Fruit fly (Drosophila melanogaster) whole organism, embryonic: ENCODE measurements around the gene unk.

Source experiments
- B-H1 ChIP-seq: fragments of 200-800 bp; sonication (Bioruptor generic); IDR thresholded peaks from 3 replicates; pipeline ENCODE4 v1.3.6; 2022; ENCODE audit warnings: missing biosample characterization, missing genetic modification characterization
- CG10366 ChIP-seq: fragments of 200-800 bp; sonication (Bioruptor generic); IDR thresholded peaks from 2 replicates; pipeline ENCODE4 v1.3.6; 2022; ENCODE audit warnings: missing biosample characterization, missing genetic modification characterization
- CG11093 ChIP-seq: fragments of 200-800 bp; sonication (Bioruptor generic); IDR thresholded peaks from 3 replicates; pipeline ENCODE4 v1.3.6; 2022; ENCODE audit warnings: missing biosample characterization, missing genetic modification characterization
- CG11560 ChIP-seq: fragments of 200-800 bp; sonication (Bioruptor generic); IDR thresholded peaks from 3 replicates; pipeline ENCODE4 v1.3.6; 2022; ENCODE audit warnings: missing biosample characterization, missing genetic modification characterization
- CG13123 ChIP-seq: fragments of 200-800 bp; sonication (Bioruptor generic); optimal IDR thresholded peaks from 2 replicates; lab custom pipeline; 2016; ENCODE audit warnings: missing biosample characterization, missing genetic modification characterization
- CG13775 ChIP-seq: fragments of 200-800 bp; sonication (Bioruptor generic); optimal IDR thresholded peaks from 3 replicates; lab custom pipeline; 2017; ENCODE audit warnings: missing biosample characterization, mild to moderate bottlenecking, missing genetic modification characterization
- CG14441 ChIP-seq: fragments of 200-800 bp; sonication (Bioruptor generic); IDR thresholded peaks from 2 replicates; pipeline ENCODE4 v1.3.6; 2022; ENCODE audit warnings: missing biosample characterization, missing genetic modification characterization
- CG1529 ChIP-seq: fragments of 200-800 bp; sonication (Bioruptor generic); optimal IDR thresholded peaks from 3 replicates; lab custom pipeline; 2018; ENCODE audit warnings: missing biosample characterization, missing genetic modification characterization
- CG15514 ChIP-seq: fragments of 200-800 bp; sonication (Bioruptor generic); optimal IDR thresholded peaks from 3 replicates; lab custom pipeline; 2017; ENCODE audit warnings: missing biosample characterization, missing genetic modification characterization, mild to moderate bottlenecking, moderate library complexity, missing genetic modification reagents
- CG15601 ChIP-seq: fragments of 200-800 bp; sonication (Bioruptor generic); optimal IDR thresholded peaks from 3 replicates; lab custom pipeline; 2019; ENCODE audit warnings: missing biosample characterization, mild to moderate bottlenecking, missing genetic modification characterization, moderate library complexity
- CG16815 ChIP-seq: fragments of 200-800 bp; sonication (Bioruptor generic); optimal IDR thresholded peaks from 3 replicates; lab custom pipeline; 2017; ENCODE audit warnings: missing biosample characterization, mild to moderate bottlenecking, missing genetic modification characterization
- CG2120 ChIP-seq: fragments of 200-800 bp; sonication (Bioruptor generic); optimal IDR thresholded peaks from 3 replicates; lab custom pipeline; 2016; ENCODE audit warnings: missing biosample characterization, missing genetic modification characterization
- CG3065 ChIP-seq: fragments of 200-800 bp; sonication (Bioruptor generic); optimal IDR thresholded peaks from 2 replicates; lab custom pipeline; 2016; ENCODE audit warnings: missing biosample characterization, missing genetic modification characterization
- CG31224 ChIP-seq: fragments of 200-800 bp; sonication (Bioruptor generic); IDR thresholded peaks from 2 replicates; pipeline ENCODE4 v1.3.6; 2022; ENCODE audit warnings: missing biosample characterization, missing genetic modification characterization
- CG33557 ChIP-seq: fragments of 200-800 bp; sonication (Bioruptor generic); optimal IDR thresholded peaks from 2 replicates; lab custom pipeline; 2019; ENCODE audit warnings: missing biosample characterization, mild to moderate bottlenecking, missing genetic modification characterization, moderate library complexity
- CG7271 ChIP-seq: fragments of 200-800 bp; sonication (Bioruptor generic); optimal IDR thresholded peaks from 2 replicates; lab custom pipeline; 2018; ENCODE audit warnings: missing biosample characterization, mild to moderate bottlenecking, missing genetic modification characterization, moderate library complexity
- CG7963 ChIP-seq: fragments of 200-800 bp; sonication (Bioruptor generic); IDR thresholded peaks from 3 replicates; pipeline ENCODE4 v1.3.6; 2022; ENCODE audit warnings: missing biosample characterization, missing genetic modification characterization; ENCODE audit not compliant: partially characterized antibody
- CG8290 ChIP-seq, 3 experiments: fragments of 200-800 bp; sonication (Bioruptor generic); optimal IDR thresholded peaks; 2 replicates each; lab custom pipeline; 2016 to 2019; ENCODE audit warnings: missing biosample characterization in 3 of 3, missing genetic modification characterization in 3 of 3, mild to moderate bottlenecking in 2 of 3, moderate library complexity in 1 of 3
- CG9215 ChIP-seq: fragments of 200-800 bp; sonication (Bioruptor generic); IDR thresholded peaks from 2 replicates; pipeline ENCODE4 v1.3.6; 2022; ENCODE audit warnings: missing biosample characterization, missing genetic modification characterization
- CG9609 ChIP-seq: fragments of 200-800 bp; sonication (Bioruptor generic); optimal IDR thresholded peaks from 3 replicates; lab custom pipeline; 2016; ENCODE audit warnings: missing biosample characterization, missing genetic modification characterization
- CG9876 ChIP-seq: fragments of 200-800 bp; sonication (Bioruptor generic); optimal IDR thresholded peaks from 2 replicates; lab custom pipeline; 2016; ENCODE audit warnings: missing biosample characterization, missing genetic modification characterization
- D19B ChIP-seq: fragments of 200-800 bp; sonication (Bioruptor generic); optimal IDR thresholded peaks from 2 replicates; lab custom pipeline; 2017; ENCODE audit warnings: missing biosample characterization, mild to moderate bottlenecking, missing genetic modification characterization
- Drgx ChIP-seq: fragments of 200-800 bp; sonication (Bioruptor generic); IDR thresholded peaks from 2 replicates; pipeline ENCODE4 v1.3.6; 2022; ENCODE audit warnings: missing biosample characterization, missing genetic modification characterization
- E2f2 ChIP-seq: fragments of 200-800 bp; sonication (Bioruptor generic); IDR thresholded peaks from 2 replicates; pipeline ENCODE4 v1.3.6; 2022; ENCODE audit warnings: missing biosample characterization, missing genetic modification characterization
- GATAe ChIP-seq: fragments of 200-800 bp; sonication (Bioruptor generic); conservative IDR thresholded peaks from 2 replicates; pipeline ENCODE4 v1.3.6; 2022; ENCODE audit warnings: missing biosample characterization, missing genetic modification characterization
- Hr3 ChIP-seq: fragments of 200-800 bp; sonication (Bioruptor generic); optimal IDR thresholded peaks from 3 replicates; lab custom pipeline; 2016; ENCODE audit warnings: missing biosample characterization, missing genetic modification characterization
- MTF-1 ChIP-seq: fragments of 200-800 bp; sonication (Bioruptor generic); optimal IDR thresholded peaks from 2 replicates; lab custom pipeline; 2018; ENCODE audit warnings: missing biosample characterization, mild to moderate bottlenecking, missing genetic modification characterization, borderline replicate concordance
- Mes4 ChIP-seq: fragments of 200-800 bp; sonication (Bioruptor generic); optimal IDR thresholded peaks from 2 replicates; lab custom pipeline; 2016; ENCODE audit warnings: missing biosample characterization, missing genetic modification characterization
- NFAT ChIP-seq: fragments of 200-800 bp; sonication (Bioruptor generic); IDR thresholded peaks from 2 replicates; pipeline ENCODE4 v1.3.6; 2022; ENCODE audit warnings: missing biosample characterization, missing genetic modification characterization
- Optix ChIP-seq: fragments of 200-800 bp; sonication (Bioruptor generic); IDR thresholded peaks from 3 replicates; pipeline ENCODE4 v1.3.6; 2022; ENCODE audit warnings: missing biosample characterization, missing genetic modification characterization
- Spps ChIP-seq: fragments of 200-800 bp; sonication (Bioruptor generic); optimal IDR thresholded peaks from 2 replicates; lab custom pipeline; 2018; ENCODE audit warnings: missing biosample characterization, mild to moderate bottlenecking, missing genetic modification characterization
- Xrp1 ChIP-seq: fragments of 200-800 bp; sonication (Bioruptor generic); IDR thresholded peaks from 2 replicates; pipeline ENCODE4 v1.3.6; 2022; ENCODE audit warnings: missing biosample characterization, missing genetic modification characterization
- ac ChIP-seq: fragments of 200-800 bp; sonication (Bioruptor generic); optimal IDR thresholded peaks from 3 replicates; lab custom pipeline; 2017; ENCODE audit warnings: missing biosample characterization, mild to moderate bottlenecking, missing genetic modification characterization
- crp ChIP-seq, 2 experiments: fragments of 200-800 bp; sonication (Bioruptor generic); optimal IDR thresholded peaks; 2 replicates in 1 of 2; 3 replicates in 1 of 2; lab custom pipeline; 2017; ENCODE audit warnings: missing biosample characterization in 2 of 2, missing genetic modification characterization in 2 of 2, mild to moderate bottlenecking in 1 of 2, moderate library complexity in 1 of 2
- dan ChIP-seq: fragments of 200-800 bp; sonication (Bioruptor generic); IDR thresholded peaks from 2 replicates; pipeline ENCODE4 v1.3.6; 2022; ENCODE audit warnings: missing biosample characterization, missing genetic modification characterization
- fd102C ChIP-seq: fragments of 200-800 bp; sonication (Bioruptor generic); optimal IDR thresholded peaks from 2 replicates; lab custom pipeline; 2018; ENCODE audit warnings: missing biosample characterization, mild to moderate bottlenecking, missing genetic modification characterization, moderate library complexity
- hb ChIP-seq: fragments of 200-800 bp; sonication (Bioruptor generic); IDR thresholded peaks from 3 replicates; pipeline ENCODE4 v1.3.6; 2022; ENCODE audit warnings: missing biosample characterization, missing genetic modification characterization; ENCODE audit not compliant: partially characterized antibody
- inv ChIP-seq: fragments of 200-800 bp; sonication (Bioruptor generic); IDR thresholded peaks from 2 replicates; pipeline ENCODE4 v1.3.6; 2022; ENCODE audit warnings: missing biosample characterization, missing genetic modification characterization; ENCODE audit not compliant: partially characterized antibody
- lola ChIP-seq, 3 experiments: fragments of >200 bp in 2 of 3; fragments of 200-800 bp in 1 of 3; sonication (Bioruptor generic) in 1 of 3; optimal IDR thresholded peaks; 2 replicates each; lab custom pipeline; 2017 to 2019; ENCODE audit warnings: missing biosample characterization in 3 of 3, missing genetic modification characterization in 3 of 3, mild to moderate bottlenecking in 1 of 3, moderate library complexity in 1 of 3
- nmo ChIP-seq: fragments of 200-800 bp; sonication (Bioruptor generic); optimal IDR thresholded peaks from 2 replicates; lab custom pipeline; 2018; ENCODE audit warnings: missing biosample characterization, mild to moderate bottlenecking, missing genetic modification characterization, moderate library complexity
- pnt ChIP-seq: fragments of 200-800 bp; sonication (Bioruptor generic); optimal IDR thresholded peaks from 3 replicates; lab custom pipeline; 2016; ENCODE audit warnings: missing biosample characterization, missing genetic modification characterization
- sc ChIP-seq, 3 experiments: fragments of >200 bp in 2 of 3; fragments of 200-800 bp in 1 of 3; sonication (Bioruptor generic) in 1 of 3; optimal IDR thresholded peaks; 2 replicates in 2 of 3; 3 replicates in 1 of 3; lab custom pipeline; 2017; ENCODE audit warnings: mild to moderate bottlenecking in 1 of 3, missing biosample characterization in 1 of 3, missing genetic modification characterization in 1 of 3, missing genetic modification reagents in 1 of 3
- schlank ChIP-seq: fragments of 200-800 bp; sonication (Bioruptor generic); optimal IDR thresholded peaks from 2 replicates; lab custom pipeline; 2018; ENCODE audit warnings: missing biosample characterization, mild to moderate bottlenecking, missing genetic modification characterization
- slbo ChIP-seq: fragments of 200-800 bp; sonication (Bioruptor generic); IDR thresholded peaks from 2 replicates; pipeline ENCODE4 v1.3.6; 2022; ENCODE audit warnings: missing biosample characterization, missing genetic modification characterization
- slou ChIP-seq: fragments of 200-800 bp; sonication (Bioruptor generic); optimal IDR thresholded peaks from 3 replicates; lab custom pipeline; 2016; ENCODE audit warnings: missing biosample characterization, missing genetic modification characterization
- tin ChIP-seq: fragments of 200-800 bp; sonication (Bioruptor generic); optimal IDR thresholded peaks from 3 replicates; lab custom pipeline; 2016; ENCODE audit warnings: missing biosample characterization, missing genetic modification characterization
- wor ChIP-seq: fragments of 200-800 bp; sonication (Bioruptor generic); IDR thresholded peaks from 2 replicates; pipeline ENCODE4 v1.3.6; 2022; ENCODE audit warnings: missing biosample characterization, missing genetic modification characterization
- z ChIP-seq: fragments of 200-800 bp; sonication (Bioruptor generic); IDR thresholded peaks from 3 replicates; pipeline ENCODE4 v1.3.6; 2022; ENCODE audit warnings: missing biosample characterization, missing genetic modification characterization
- zen ChIP-seq: fragments of 200-800 bp; sonication (Bioruptor generic); optimal IDR thresholded peaks from 3 replicates; lab custom pipeline; 2018; ENCODE audit warnings: missing biosample characterization, mild to moderate bottlenecking, missing genetic modification characterization, moderate library complexity
- zf30C ChIP-seq: fragments of 200-800 bp; sonication (Bioruptor generic); optimal IDR thresholded peaks from 3 replicates; lab custom pipeline; 2018; ENCODE audit warnings: missing biosample characterization, mild to moderate bottlenecking, missing genetic modification characterization

Gene unk

dm6 chr3R:23149021-23149571, 8.6 kb downstream of the unk start (continued):
- TF ChIP-seq B-H1 (GFP tag; lab: Robert Waterston, UW) (no peak), CG9609 (GFP tag; lab: Kevin White, UChicago) (no peak), MTF-1 (GFP tag; lab: Kevin White, UChicago) (no peak), Xrp1 (GFP tag; lab: Robert Waterston, UW) (peak; percentile 82), D19B (GFP tag; lab: Kevin White, UChicago) (no peak), CG33557 (GFP tag; lab: Kevin White, UChicago) (peak; percentile 62), crp (GFP tag; optimal IDR thresholded peaks at IDR 0.05; lab: Kevin White, UChicago) (no peak), Hr3 (GFP tag; lab: Kevin White, UChicago) (no peak), CG7271 (tag; lab: Kevin White, UChicago) (no peak), CG1529 (no peak), Optix (GFP tag; lab: Robert Waterston, UW) (no peak), fd102C (no peak), dan (no peak), nmo (GFP tag; lab: Kevin White, UChicago) (peak; percentile 44), CG2120 (GFP tag; lab: Kevin White, UChicago) (no peak), CG14441 (no peak), schlank (tag; lab: Kevin White, UChicago) (no peak), zf30C (GFP tag; lab: Kevin White, UChicago) (peak; percentile 92), CG31224 (GFP tag; lab: Robert Waterston, UW) (no peak), Drgx (GFP tag; lab: Robert Waterston, UW) (peak; percentile 48; the same call in 1 of the 2 replicates), wor (GFP tag; lab: Robert Waterston, UW) (no peak), CG8290 (GFP tag; optimal IDR thresholded peaks at IDR 0.05; lab: Kevin White, UChicago) (peak; percentile 15), CG8290 (tag; optimal IDR thresholded peaks at IDR 0.05; lab: Kevin White, UChicago) (no peak), pnt (GFP tag; lab: Kevin White, UChicago) (no peak), CG10366 (no peak; the same call in 1 of the 2 replicates), tin (no peak), CG15514 (GFP tag; lab: Kevin White, UChicago) (no peak), lola (GFP tag; optimal IDR thresholded peaks at IDR 0.05; lab: Kevin White, UChicago) (peak in 1 of 3 experiments; percentile 80), z (GFP tag; lab: Robert Waterston, UW) (no peak), sc (optimal IDR thresholded peaks at IDR 0.05; lab: Kevin White, UChicago) (no peak), sc (GFP tag; optimal IDR thresholded peaks at IDR 0.05; lab: Kevin White, UChicago) (no peak), CG7963 (no peak), hb (GFP tag; lab: Robert Waterston, UW) (no peak), zen (tag; lab: Kevin White, UChicago) (peak; percentile 53), CG13123 (no peak), CG9876 (GFP tag; lab: Kevin White, UChicago) (no peak), CG3065 (GFP tag; lab: Kevin White, UChicago) (no peak), inv (GFP tag; lab: Robert Waterston, UW) (no peak), CG11093 (GFP tag; lab: Robert Waterston, UW) (no peak), E2f2 (GFP tag; lab: Robert Waterston, UW) (0 out of 2 replicates have a peak, but pooled peaks have one; percentile 7), Spps (peak; percentile 35), NFAT (no peak), CG15601 (tag; lab: Kevin White, UChicago) (peak; percentile 10), slou (no peak), CG16815 (GFP tag; lab: Kevin White, UChicago) (peak; percentile 60), slbo (no peak), CG11560 (tag; lab: Robert Waterston, UW) (no peak), Mes4 (GFP tag; lab: Kevin White, UChicago) (no peak), GATAe (GFP tag; lab: Robert Waterston, UW) (no peak), CG13775 (GFP tag; lab: Kevin White, UChicago) (peak; percentile 29), ac (GFP tag; lab: Kevin White, UChicago) (no peak), CG9215 (GFP tag; lab: Robert Waterston, UW) (no peak)
